Worm (Caenorhabditis elegans) whole organism, L4 larva: ENCODE data around the gene K07C11.7.

ENCODE experiments used
- D1046.2 ChIP-seq: fragments of 200-800 bp; sonication (Bioruptor generic); IDR thresholded peaks from 2 replicates; pipeline ENCODE4 v1.3.6; 2022; ENCODE audit warnings: missing genetic modification characterization, missing compliant biosample characterization
- F10B5.3 ChIP-seq: sonication (generic microtip); optimal IDR thresholded peaks from 2 replicates; lab custom pipeline; 2016; ENCODE audit warnings: mild to moderate bottlenecking, missing genetic modification characterization, missing compliant biosample characterization
- F26F4.8 ChIP-seq: fragments of 200-800 bp; sonication (Bioruptor generic); conservative IDR thresholded peaks from 2 replicates; pipeline ENCODE4 v1.3.6; 2022; ENCODE audit warnings: missing genetic modification characterization, missing compliant biosample characterization
- F44E2.7 ChIP-seq: fragments of 200-800 bp; sonication (Bioruptor generic); IDR thresholded peaks from 2 replicates; pipeline ENCODE4 v2.1.2; 2022; ENCODE audit warnings: missing genetic modification characterization, missing compliant biosample characterization
- R02D3.7 ChIP-seq: fragments of 150-350 bp; sonication (generic microtip); optimal IDR thresholded peaks from 3 replicates; lab custom pipeline; 2014; ENCODE audit warnings: missing biosample characterization, missing genetic modification characterization
- T20F7.1 ChIP-seq: fragments of 200-800 bp; sonication (Bioruptor generic); optimal IDR thresholded peaks from 2 replicates; lab custom pipeline; 2018; ENCODE audit warnings: mild to moderate bottlenecking, missing genetic modification characterization, missing compliant biosample characterization
- T26A8.4 ChIP-seq: fragments of 200-800 bp; sonication (Bioruptor generic); IDR thresholded peaks from 2 replicates; pipeline ENCODE4 v1.3.6; 2022; ENCODE audit warnings: missing genetic modification characterization, missing compliant biosample characterization
- Y48G9A.11 ChIP-seq: fragments of 200-800 bp; sonication (Bioruptor generic); IDR thresholded peaks from 2 replicates; pipeline ENCODE4 v1.3.6; 2022; ENCODE audit warnings: missing genetic modification reagents, missing genetic modification characterization, missing compliant biosample characterization
- ZK546.5 ChIP-seq, 2 experiments: sonication (generic microtip); optimal IDR thresholded peaks; 2 replicates each; lab custom pipeline; 2017; ENCODE audit warnings: missing biosample characterization in 2 of 2, missing genetic modification characterization in 2 of 2
- ama-1 ChIP-seq: fragments of 150-350 bp; optimal IDR thresholded peaks from 2 replicates; lab custom pipeline; 2014; ENCODE audit warnings: inconsistent platforms, mixed read lengths
- ceh-20 ChIP-seq: fragments of 200-800 bp; sonication (Bioruptor generic); IDR thresholded peaks from 2 replicates; pipeline ENCODE4 v1.3.6; 2022; ENCODE audit warnings: missing genetic modification reagents, missing genetic modification characterization, missing compliant biosample characterization
- ceh-44 ChIP-seq: fragments of 200-800 bp; sonication (Bioruptor generic); IDR thresholded peaks from 2 replicates; pipeline ENCODE4 v1.3.6; 2022; ENCODE audit warnings: missing genetic modification reagents, missing genetic modification characterization, missing compliant biosample characterization
- cey-2 ChIP-seq: sonication (generic microtip); optimal IDR thresholded peaks from 3 replicates; lab custom pipeline; 2017; ENCODE audit warnings: missing genetic modification characterization, mild to moderate bottlenecking, missing compliant biosample characterization, antibody characterized with exemption, borderline replicate concordance; ENCODE audit not compliant: insufficient read depth
- ctbp-1 ChIP-seq: fragments of 200-800 bp; sonication (Bioruptor generic); IDR thresholded peaks from 2 replicates; pipeline ENCODE4 v1.3.6; 2022; ENCODE audit warnings: missing genetic modification reagents, missing genetic modification characterization, missing compliant biosample characterization
- daf-12 ChIP-seq: fragments of 150-350 bp; optimal IDR thresholded peaks from 2 replicates; lab custom pipeline; 2014; ENCODE audit warnings: missing biosample characterization, missing genetic modification reagents, missing genetic modification characterization
- daf-19 ChIP-seq: fragments of 200-800 bp; sonication (Bioruptor generic); conservative IDR thresholded peaks from 2 replicates; pipeline ENCODE4 v1.3.6; 2022; ENCODE audit warnings: missing genetic modification characterization, missing compliant biosample characterization
- daf-8 ChIP-seq: fragments of 200-800 bp; sonication (Bioruptor generic); IDR thresholded peaks from 2 replicates; pipeline ENCODE4 v1.3.6; 2022; ENCODE audit warnings: missing genetic modification characterization, missing compliant biosample characterization
- dmd-8 ChIP-seq: fragments of 200-800 bp; sonication (Bioruptor generic); IDR thresholded peaks from 2 replicates; pipeline ENCODE4 v1.3.6; 2022; ENCODE audit warnings: missing genetic modification characterization, missing compliant biosample characterization
- duxl-1 ChIP-seq: sonication (generic microtip); optimal IDR thresholded peaks from 2 replicates; lab custom pipeline; 2016; ENCODE audit warnings: mild to moderate bottlenecking, missing genetic modification characterization, moderate library complexity, missing compliant biosample characterization; ENCODE audit not compliant: poor library complexity
- egl-27 ChIP-seq: sonication (generic microtip); optimal IDR thresholded peaks from 3 replicates; lab custom pipeline; 2017; ENCODE audit warnings: missing biosample characterization, missing genetic modification reagents, missing genetic modification characterization
- egl-43 ChIP-seq: fragments of 200-800 bp; sonication (Bioruptor generic); IDR thresholded peaks from 2 replicates; pipeline ENCODE4 v1.3.6; 2022; ENCODE audit warnings: missing genetic modification reagents, missing genetic modification characterization, missing compliant biosample characterization
- fkh-10 ChIP-seq: fragments of 150-350 bp; optimal IDR thresholded peaks from 2 replicates; lab custom pipeline; 2014; ENCODE audit warnings: missing biosample characterization, missing genetic modification reagents, missing genetic modification characterization
- fos-1 ChIP-seq: fragments of 150-350 bp; optimal IDR thresholded peaks from 2 replicates; lab custom pipeline; 2014; ENCODE audit warnings: missing biosample characterization, missing genetic modification characterization
- jun-1 ChIP-seq: fragments of 150-350 bp; optimal IDR thresholded peaks from 2 replicates; lab custom pipeline; 2014; ENCODE audit warnings: missing biosample characterization, missing genetic modification reagents, missing genetic modification characterization
- lin-1 ChIP-seq: fragments of 200-800 bp; sonication (Bioruptor generic); IDR thresholded peaks from 2 replicates; pipeline ENCODE4 v1.3.6; 2022; ENCODE audit warnings: missing genetic modification reagents, missing genetic modification characterization, missing compliant biosample characterization
- lin-13 ChIP-seq: fragments of 150-350 bp; optimal IDR thresholded peaks from 2 replicates; lab custom pipeline; 2014; ENCODE audit warnings: missing biosample characterization, missing genetic modification reagents, missing genetic modification characterization
- madf-5 ChIP-seq, 2 experiments: fragments of 200-800 bp; sonication (Bioruptor generic); IDR thresholded peaks; 2 replicates each; pipeline ENCODE4 v1.3.6; 2022; ENCODE audit warnings: missing compliant biosample characterization in 2 of 2, missing genetic modification characterization in 2 of 2
- mdt-29 ChIP-seq: fragments of 200-800 bp; sonication (Bioruptor generic); IDR thresholded peaks from 2 replicates; pipeline ENCODE4 v1.3.6; 2022; ENCODE audit warnings: missing genetic modification reagents, missing genetic modification characterization, missing compliant biosample characterization
- mes-2 ChIP-seq: sonication (generic microtip); optimal IDR thresholded peaks from 2 replicates; lab custom pipeline; 2016; ENCODE audit warnings: missing genotype, mild to moderate bottlenecking, missing genetic modification characterization, missing compliant biosample characterization; ENCODE audit not compliant: poor library complexity, severe bottlenecking
- mxl-2 ChIP-seq: fragments of 200-800 bp; sonication (Bioruptor generic); conservative IDR thresholded peaks from 2 replicates; pipeline ENCODE4 v1.3.6; 2022; ENCODE audit warnings: missing genetic modification reagents, missing genetic modification characterization, missing compliant biosample characterization
- nhr-10 ChIP-seq: fragments of 150-350 bp; optimal IDR thresholded peaks from 2 replicates; lab custom pipeline; 2014; ENCODE audit warnings: missing biosample characterization, missing genetic modification characterization
- nhr-102 ChIP-seq: sonication (generic microtip); optimal IDR thresholded peaks from 2 replicates; lab custom pipeline; 2016; ENCODE audit warnings: mild to moderate bottlenecking, missing genetic modification characterization, moderate library complexity, missing compliant biosample characterization
- nhr-11 ChIP-seq: fragments of 150-350 bp; optimal IDR thresholded peaks from 2 replicates; lab custom pipeline; 2014; ENCODE audit warnings: missing biosample characterization, missing genetic modification characterization
- nhr-237 ChIP-seq: sonication (generic microtip); optimal IDR thresholded peaks from 2 replicates; lab custom pipeline; 2017; ENCODE audit warnings: missing biosample characterization, missing genetic modification characterization
- nhr-25 ChIP-seq: sonication (generic microtip); optimal IDR thresholded peaks from 2 replicates; lab custom pipeline; 2017; ENCODE audit warnings: missing genetic modification characterization, mild to moderate bottlenecking, missing compliant biosample characterization, antibody characterized with exemption, moderate library complexity, borderline replicate concordance; ENCODE audit not compliant: insufficient read depth
- nhr-41 ChIP-seq: fragments of 200-800 bp; sonication (Bioruptor generic); IDR thresholded peaks from 2 replicates; pipeline ENCODE4 v1.3.6; 2022; ENCODE audit warnings: missing genetic modification reagents, missing genetic modification characterization, missing compliant biosample characterization
- nhr-48 ChIP-seq: sonication (generic microtip); optimal IDR thresholded peaks from 2 replicates; lab custom pipeline; 2016; ENCODE audit warnings: mild to moderate bottlenecking, missing genetic modification characterization, missing compliant biosample characterization
- nhr-6 ChIP-seq: fragments of 150-350 bp; optimal IDR thresholded peaks from 2 replicates; lab custom pipeline; 2014; ENCODE audit warnings: missing biosample characterization, missing genetic modification characterization
- nhr-77 ChIP-seq: fragments of 150-350 bp; optimal IDR thresholded peaks from 2 replicates; lab custom pipeline; 2014; ENCODE audit warnings: missing biosample characterization, missing genetic modification characterization
- pha-4 ChIP-seq, 2 experiments: fragments of 150-350 bp in 1 of 2; fragments of 200-800 bp in 1 of 2; sonication (Bioruptor generic) in 1 of 2; IDR thresholded peaks in 1 of 2; optimal IDR thresholded peaks in 1 of 2; 2 replicates each; pipeline versions ENCODE4 v1.3.6 to Lab custom; 2014 to 2022; ENCODE audit warnings: missing genetic modification characterization in 2 of 2, missing genetic modification reagents in 2 of 2, missing biosample characterization in 1 of 2, missing compliant biosample characterization in 1 of 2
- rbr-2 ChIP-seq: sonication (generic microtip); optimal IDR thresholded peaks from 2 replicates; lab custom pipeline; 2016; ENCODE audit warnings: missing genotype, missing genetic modification characterization, missing compliant biosample characterization
- skn-1 ChIP-seq: fragments of 150-350 bp; optimal IDR thresholded peaks from 2 replicates; lab custom pipeline; 2014; ENCODE audit warnings: missing biosample characterization, missing genetic modification characterization
- snpc-1.2 ChIP-seq: fragments of 200-800 bp; sonication (Bioruptor generic); IDR thresholded peaks from 2 replicates; pipeline ENCODE4 v1.3.6; 2022; ENCODE audit warnings: missing genetic modification reagents, missing genetic modification characterization, missing compliant biosample characterization
- spr-1 ChIP-seq: sonication (generic microtip); optimal IDR thresholded peaks from 2 replicates; lab custom pipeline; 2016; ENCODE audit warnings: mild to moderate bottlenecking, missing genetic modification characterization, missing compliant biosample characterization
- spr-3 ChIP-seq: fragments of 200-800 bp; sonication (Bioruptor generic); optimal IDR thresholded peaks from 2 replicates; lab custom pipeline; 2018; ENCODE audit warnings: mild to moderate bottlenecking, missing genetic modification characterization, missing compliant biosample characterization
- tra-1 ChIP-seq: fragments of 200-800 bp; sonication (Bioruptor generic); IDR thresholded peaks from 2 replicates; pipeline ENCODE4 v1.3.6; 2022; ENCODE audit warnings: missing genetic modification reagents, missing genetic modification characterization, missing compliant biosample characterization
- unc-130 ChIP-seq: sonication (generic microtip); optimal IDR thresholded peaks from 2 replicates; lab custom pipeline; 2016; ENCODE audit warnings: missing genetic modification reagents, missing genetic modification characterization, missing compliant biosample characterization
- zag-1 ChIP-seq: fragments of 150-350 bp; optimal IDR thresholded peaks from 2 replicates; lab custom pipeline; 2014; ENCODE audit warnings: missing biosample characterization, missing genetic modification characterization
- zfp-2 ChIP-seq: sonication (generic microtip); optimal IDR thresholded peaks from 2 replicates; lab custom pipeline; 2016; ENCODE audit warnings: mild to moderate bottlenecking, missing genetic modification characterization, missing compliant biosample characterization
- zfp-3 ChIP-seq: fragments of 200-800 bp; sonication (Bioruptor generic); conservative IDR thresholded peaks from 2 replicates; pipeline ENCODE4 v1.3.6; 2022; ENCODE audit warnings: missing genetic modification reagents, missing genetic modification characterization, missing compliant biosample characterization
- ztf-7 ChIP-seq: fragments of 150-350 bp; optimal IDR thresholded peaks from 2 replicates; lab custom pipeline; 2014; ENCODE audit warnings: missing biosample characterization, missing genetic modification characterization

The K07C11.7 gene

ce11 chrV:8228712-8229119 lies 14.9 kb upstream of the K07C11.7 start (continued):
- TF ChIP-seq jun-1 (tag; lab: Kevin White, UChicago) = no peak
- peak; percentile 16 for TF ChIP-seq nhr-10 (tag; lab: Kevin White, UChicago)
- peak; percentile 83 for TF ChIP-seq F10B5.3 (tag; lab: Kevin White, UChicago)
- TF ChIP-seq egl-27 = no peak
- peak; percentile 92 for TF ChIP-seq snpc-1.2 (GFP tag; lab: Robert Waterston, UW)
- peak; percentile 93 for TF ChIP-seq ceh-44 (GFP tag; lab: Robert Waterston, UW)
- TF ChIP-seq lin-1 (GFP tag; lab: Robert Waterston, UW) = peak; percentile 49; the same call in 1 of the 2 replicates
- no peak for TF ChIP-seq daf-8 (GFP tag; lab: Robert Waterston, UW)
- peak; percentile 92 for TF ChIP-seq duxl-1 (tag; lab: Kevin White, UChicago)
- peak; percentile 70 for TF ChIP-seq mdt-29
- peak; percentile 66; the same call in 1 of the 2 replicates for TF ChIP-seq ctbp-1 (GFP tag; lab: Robert Waterston, UW)
- TF ChIP-seq nhr-6 (tag; lab: Kevin White, UChicago) = peak; percentile 65
- no peak for TF ChIP-seq F44E2.7 (GFP tag; lab: Robert Waterston, UW)
- TF ChIP-seq T26A8.4 (GFP tag; lab: Robert Waterston, UW) = peak; percentile 91
- TF ChIP-seq T20F7.1 = peak; percentile 82
- no peak for TF ChIP-seq dmd-8 (GFP tag; lab: Robert Waterston, UW)
- TF ChIP-seq nhr-102 = peak; percentile 91
- TF ChIP-seq skn-1 (tag; lab: Kevin White, UChicago) = no peak
- no peak for TF ChIP-seq egl-43 (GFP tag; lab: Robert Waterston, UW)
- TF ChIP-seq zfp-2 (tag; lab: Kevin White, UChicago) = peak; percentile 44
- peak; percentile 92 for TF ChIP-seq Y48G9A.11 (GFP tag; lab: Robert Waterston, UW)
- peak; percentile 49 for TF ChIP-seq nhr-11 (tag; lab: Kevin White, UChicago)
- TF ChIP-seq ama-1 = peak; percentile 94
- peak; percentile 56 for TF ChIP-seq nhr-25 (tag; lab: Kevin White, UChicago)
- peak; percentile 54 for TF ChIP-seq nhr-77 (tag; lab: Kevin White, UChicago)
- TF ChIP-seq lin-13 = peak; percentile 78
- TF ChIP-seq nhr-41 = 0 out of 2 replicates have a peak, but pooled peaks have one; percentile 8
- no peak for TF ChIP-seq ceh-20 (GFP tag; lab: Robert Waterston, UW)
- no peak for TF ChIP-seq zfp-3
- TF ChIP-seq pha-4 (GFP tag; IDR thresholded peaks at IDR 0.05; lab: Robert Waterston, UW) = peak; percentile 86
- no peak for TF ChIP-seq pha-4 (tag; optimal IDR thresholded peaks at IDR 0.05; lab: Kevin White, UChicago)
- no peak for TF ChIP-seq F26F4.8 (GFP tag; lab: Robert Waterston, UW)
- peak; percentile 91 for TF ChIP-seq unc-130 (GFP tag; lab: Kevin White, UChicago)
- peak; percentile 71; the same call in 1 of the 2 replicates for TF ChIP-seq daf-19
- TF ChIP-seq spr-1 (tag; lab: Kevin White, UChicago) = peak; percentile 85
- no peak for TF ChIP-seq daf-12 (tag; lab: Kevin White, UChicago)
- TF ChIP-seq ZK546.5 (tag; optimal IDR thresholded peaks at IDR 0.05; lab: Kevin White, UChicago) = no peak
- TF ChIP-seq rbr-2 (tag; lab: Kevin White, UChicago) = peak; percentile 83
- TF ChIP-seq spr-3 (GFP tag; lab: Kevin White, UChicago) = peak; percentile 68
- TF ChIP-seq tra-1 (GFP tag; lab: Robert Waterston, UW) = peak; percentile 83
- TF ChIP-seq fkh-10 (GFP tag; lab: Kevin White, UChicago) = no peak
- no peak for TF ChIP-seq fos-1 (tag; lab: Kevin White, UChicago)
- TF ChIP-seq R02D3.7 (tag; lab: Kevin White, UChicago) = no peak
- peak; percentile 90 for TF ChIP-seq mes-2 (tag; lab: Kevin White, UChicago)
- TF ChIP-seq nhr-237 (tag; lab: Kevin White, UChicago) = no peak
- no peak for TF ChIP-seq madf-5 (GFP tag; IDR thresholded peaks at IDR 0.05; lab: Robert Waterston, UW)
- no peak for TF ChIP-seq cey-2 (tag; lab: Kevin White, UChicago)
- TF ChIP-seq mxl-2 (GFP tag; lab: Robert Waterston, UW) = no peak
- peak; percentile 81 for TF ChIP-seq nhr-48
- peak; percentile 4 for TF ChIP-seq ztf-7 (tag; lab: Kevin White, UChicago)
- no peak for TF ChIP-seq D1046.2 (GFP tag; lab: Robert Waterston, UW)
- TF ChIP-seq zag-1 (tag; lab: Kevin White, UChicago) = no peak
